Worm (Caenorhabditis elegans): ENCODE measurements around the gene Y54G2A.40.

The Y54G2A.40 gene

DNA sequence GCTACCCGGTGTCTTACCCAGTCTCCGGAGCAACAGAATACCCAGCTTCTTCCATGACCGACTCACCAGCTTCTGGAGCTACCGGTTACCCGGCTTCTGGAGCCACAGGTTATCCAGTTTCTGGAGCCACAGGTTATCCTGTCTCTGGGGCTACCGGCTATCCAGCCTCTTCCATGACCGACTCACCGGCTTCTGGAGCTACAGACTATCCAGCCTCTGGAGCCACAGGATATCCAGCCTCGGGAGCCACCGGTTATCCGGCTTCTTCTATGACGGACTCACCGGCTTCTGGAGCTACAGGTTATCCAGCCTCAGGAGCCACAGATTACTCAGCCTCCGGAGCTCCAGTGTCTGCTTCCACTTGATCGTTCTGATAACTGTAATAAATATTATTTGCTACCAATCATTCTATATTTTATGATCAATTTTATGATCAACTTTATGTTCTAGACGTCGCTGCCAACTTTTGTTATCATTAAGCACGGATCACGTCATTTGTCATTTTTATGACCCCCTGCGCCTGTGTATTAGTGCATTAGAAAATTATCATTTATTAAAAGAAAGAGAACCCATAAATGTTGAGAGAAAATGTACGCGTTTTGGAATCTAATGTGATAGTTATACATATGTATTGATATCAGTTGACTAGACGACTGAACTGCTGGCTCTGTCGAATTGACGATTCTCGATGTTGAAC, 8.9 kb downstream of the Y54G2A.40 start:
- peak in 1 of 2 experiments; percentile 18 for TF ChIP-seq lin-35 (GFP tag; optimal IDR thresholded peaks at IDR 0.05)
- no peak for TF ChIP-seq irx-1 (tag; optimal IDR thresholded peaks at IDR 0.05)
- TF ChIP-seq lin-14 (GFP tag; optimal IDR thresholded peaks at IDR 0.05) = no peak
- TF ChIP-seq elt-2 (tag; optimal IDR thresholded peaks at IDR 0.05) = peak; percentile 78

DNA sequence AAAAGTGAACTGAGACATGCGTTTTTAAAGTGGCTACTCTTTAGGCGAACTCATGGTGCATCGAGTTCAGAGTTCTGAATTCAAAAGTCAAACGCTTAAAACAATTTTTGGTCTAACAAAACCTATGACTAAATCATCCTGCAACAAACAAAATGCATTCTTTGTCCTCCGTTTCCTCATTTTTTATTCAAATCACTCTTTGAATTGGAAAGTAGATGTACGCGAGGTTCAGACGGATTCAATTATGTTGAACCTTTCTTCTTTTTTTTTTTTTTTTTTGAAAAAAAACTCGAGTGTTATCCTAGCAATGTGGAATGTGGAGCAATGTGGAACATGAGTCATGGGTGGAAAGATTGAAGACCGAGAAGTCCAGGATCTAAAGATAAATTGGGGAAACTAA, 12.5 kb downstream of the Y54G2A.40 start:
- TF ChIP-seq hpl-2 (GFP tag; optimal IDR thresholded peaks at IDR 0.05) = no peak
- peak; percentile 37 for TF ChIP-seq lin-14 (GFP tag; optimal IDR thresholded peaks at IDR 0.05)
- TF ChIP-seq fkh-10 (GFP tag; optimal IDR thresholded peaks at IDR 0.05) = peak; percentile 33
- TF ChIP-seq unc-86 (tag; optimal IDR thresholded peaks at IDR 0.05) = peak; percentile 35

ce11 chrIV:2864743-2865142, 18.5 kb downstream of the Y54G2A.40 start, which contains the start of gene Y54G2A.16:
Gene Y54G2A.16 (minus strand): TSS chrIV:2864843.
- no peak for TF ChIP-seq fkh-10 (GFP tag; optimal IDR thresholded peaks at IDR 0.05)
- TF ChIP-seq isw-1 (GFP tag; IDR thresholded peaks at IDR 0.05) = no peak
- TF ChIP-seq skn-1 (tag; optimal IDR thresholded peaks at IDR 0.05) = no peak
- TF ChIP-seq hpl-2 (GFP tag; optimal IDR thresholded peaks at IDR 0.05) = no peak
- no peak for TF ChIP-seq swsn-7 (tag; optimal IDR thresholded peaks at IDR 0.05)
- no peak for TF ChIP-seq ceh-82 (tag; optimal IDR thresholded peaks at IDR 0.05)
- TF ChIP-seq dsc-1 (tag; optimal IDR thresholded peaks at IDR 0.05) = no peak
- no peak for TF ChIP-seq aha-1 (tag; optimal IDR thresholded peaks at IDR 0.05)
- no peak for TF ChIP-seq nhr-19 (GFP tag; conservative IDR thresholded peaks at IDR 0.05)
- no peak for TF ChIP-seq ceh-90 (tag; optimal IDR thresholded peaks at IDR 0.05)
- TF ChIP-seq alr-1 (tag; optimal IDR thresholded peaks at IDR 0.05; ENCODE audit: borderline replicate concordance) = no peak

ce11 chrIV:2885260-2885659, 39.0 kb downstream of the Y54G2A.40 start:
- no peak for TF ChIP-seq hlh-4 (tag; optimal IDR thresholded peaks at IDR 0.05)
- no peak for TF ChIP-seq isw-1 (GFP tag; IDR thresholded peaks at IDR 0.05)
- TF ChIP-seq efl-3 (GFP tag; optimal IDR thresholded peaks at IDR 0.05) = no peak
- TF ChIP-seq Y116A8C.19 (tag; optimal IDR thresholded peaks at IDR 0.05; ENCODE audit: borderline replicate concordance) = no peak
- TF ChIP-seq unc-86 (tag; optimal IDR thresholded peaks at IDR 0.05) = no peak
- TF ChIP-seq xbp-1 (tag; optimal IDR thresholded peaks at IDR 0.05) = no peak
- no peak for TF ChIP-seq nhr-77 (tag; optimal IDR thresholded peaks at IDR 0.05)
- TF ChIP-seq unc-130 (tag; optimal IDR thresholded peaks at IDR 0.05) = peak; percentile 5
- TF ChIP-seq dsc-1 (tag; optimal IDR thresholded peaks at IDR 0.05) = peak; percentile 38
- TF ChIP-seq rnt-1 (tag; optimal IDR thresholded peaks at IDR 0.05) = peak; percentile 54
- no peak for TF ChIP-seq snu-23 (GFP tag; optimal IDR thresholded peaks at IDR 0.05)
- no peak for TF ChIP-seq pax-3 (tag; optimal IDR thresholded peaks at IDR 0.05)

- TF ChIP-seq lir-3 (tag; optimal IDR thresholded peaks at IDR 0.05; ENCODE audit: poor library complexity) (no peak), nhr-12 (tag; optimal IDR thresholded peaks at IDR 0.05) (no peak)
Observed at ce11 chrIV:2886655-2887054, 40.4 kb downstream of the Y54G2A.40 start, which contains the start of gene dml-1. Gene dml-1 (plus strand): TSS chrIV:2886955.

- TF ChIP-seq mep-1 (tag; optimal IDR thresholded peaks at IDR 0.05) (no peak), unc-86 (tag; optimal IDR thresholded peaks at IDR 0.05) (peak; percentile 10)
Observed at ce11 chrIV:2887245-2887644, 41.0 kb downstream of the Y54G2A.40 start.

DNA sequence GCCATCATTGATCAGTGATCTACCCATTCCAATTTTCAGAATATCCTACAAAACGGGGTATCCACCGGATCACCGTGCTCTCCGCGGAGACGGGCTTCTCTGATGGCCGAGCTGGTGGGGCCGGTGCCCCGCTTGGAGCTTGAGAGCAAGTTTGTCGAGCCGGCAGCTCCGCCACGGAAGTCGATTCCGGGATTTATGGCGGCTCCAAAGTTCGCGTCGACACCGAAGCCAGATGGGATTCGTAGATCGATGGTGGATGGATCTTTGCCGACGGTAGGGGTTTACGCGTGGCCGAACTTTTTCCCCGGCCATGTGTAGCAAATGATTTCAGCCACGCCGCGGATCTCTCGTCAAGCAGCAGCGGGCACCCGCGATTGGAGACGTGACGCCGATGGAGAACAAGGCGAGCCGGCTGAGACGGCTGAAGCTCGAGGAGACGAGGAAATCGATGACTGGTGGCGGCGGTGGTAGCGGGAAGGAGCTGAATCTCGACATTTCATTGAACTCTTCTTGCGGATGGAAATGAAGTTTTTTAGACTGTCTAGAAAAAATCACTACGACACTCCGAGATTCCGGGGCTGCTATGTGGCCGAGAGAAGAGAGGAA, 42.3 kb downstream of the Y54G2A.40 start:
- TF ChIP-seq nhr-20 (tag; optimal IDR thresholded peaks at IDR 0.05) = no peak
- TF ChIP-seq efl-1 (optimal IDR thresholded peaks at IDR 0.05) = no peak
- TF ChIP-seq efl-1 (GFP tag; optimal IDR thresholded peaks at IDR 0.05 in 1 of 2) = peak in 1 of 2 experiments; percentile 43
